Fruit fly (Drosophila melanogaster) whole organism, adult: ENCODE results near the gene Rsf1.

ENCODE experiments used
- CG11617 ChIP-seq: fragments of 200-800 bp; sonication (Bioruptor generic); optimal IDR thresholded peaks from 2 replicates; lab custom pipeline; 2017; ENCODE audit warnings: mild to moderate bottlenecking, missing biosample characterization, missing genetic modification reagents, missing genetic modification characterization
- CG12768 ChIP-seq: fragments of 200-800 bp; sonication (Bioruptor generic); optimal IDR thresholded peaks from 2 replicates; lab custom pipeline; 2017; ENCODE audit warnings: missing biosample characterization, missing genetic modification characterization, mild to moderate bottlenecking, moderate library complexity, missing genetic modification reagents
- CG5204 ChIP-seq: fragments of 200-800 bp; sonication (Bioruptor generic); optimal IDR thresholded peaks from 2 replicates; lab custom pipeline; 2016; ENCODE audit warnings: missing biosample characterization, missing genetic modification characterization
- CG7045 ChIP-seq: fragments of 200-800 bp; sonication (Bioruptor generic); optimal IDR thresholded peaks from 2 replicates; lab custom pipeline; 2017; ENCODE audit warnings: missing biosample characterization, mild to moderate bottlenecking, missing genetic modification characterization
- Crg-1 ChIP-seq: fragments of 200-800 bp; sonication (Bioruptor generic); optimal IDR thresholded peaks from 2 replicates; lab custom pipeline; 2016; ENCODE audit warnings: missing biosample characterization, missing genetic modification characterization
- Hr96 ChIP-seq: fragments of 200-800 bp; sonication (Bioruptor generic); optimal IDR thresholded peaks from 2 replicates; lab custom pipeline; 2016; ENCODE audit warnings: missing biosample characterization, missing genetic modification characterization
- bab1 ChIP-seq: fragments of 200-800 bp; sonication (Bioruptor generic); optimal IDR thresholded peaks from 3 replicates; lab custom pipeline; 2019; ENCODE audit warnings: missing biosample characterization, mild to moderate bottlenecking, missing genetic modification characterization, moderate library complexity
- cic ChIP-seq: fragments of 200-800 bp; sonication (Bioruptor generic); optimal IDR thresholded peaks from 2 replicates; lab custom pipeline; 2017; ENCODE audit warnings: missing biosample characterization, mild to moderate bottlenecking, missing genetic modification characterization, moderate library complexity
- cnc ChIP-seq, 2 experiments: fragments of >200 bp; optimal IDR thresholded peaks; 2 replicates each; lab custom pipeline; 2017
- kay ChIP-seq: fragments of 200-800 bp; sonication (Bioruptor generic); peaks from one replicate; lab custom pipeline; 2016; ENCODE audit warnings: missing biosample characterization, missing genetic modification characterization, borderline replicate concordance
- ovo ChIP-seq: fragments of 200-800 bp; sonication (Bioruptor generic); optimal IDR thresholded peaks from 2 replicates; lab custom pipeline; 2016; ENCODE audit warnings: missing biosample characterization, missing genetic modification characterization
- pad ChIP-seq: fragments of 200-800 bp; sonication (Bioruptor generic); optimal IDR thresholded peaks from 3 replicates; lab custom pipeline; 2017; ENCODE audit warnings: missing biosample characterization, missing genetic modification characterization, mild to moderate bottlenecking, moderate library complexity, missing genetic modification reagents
- toe ChIP-seq: fragments of 200-800 bp; sonication (Bioruptor generic); optimal IDR thresholded peaks from 2 replicates; lab custom pipeline; 2016; ENCODE audit warnings: missing biosample characterization, missing genetic modification characterization

DNA sequence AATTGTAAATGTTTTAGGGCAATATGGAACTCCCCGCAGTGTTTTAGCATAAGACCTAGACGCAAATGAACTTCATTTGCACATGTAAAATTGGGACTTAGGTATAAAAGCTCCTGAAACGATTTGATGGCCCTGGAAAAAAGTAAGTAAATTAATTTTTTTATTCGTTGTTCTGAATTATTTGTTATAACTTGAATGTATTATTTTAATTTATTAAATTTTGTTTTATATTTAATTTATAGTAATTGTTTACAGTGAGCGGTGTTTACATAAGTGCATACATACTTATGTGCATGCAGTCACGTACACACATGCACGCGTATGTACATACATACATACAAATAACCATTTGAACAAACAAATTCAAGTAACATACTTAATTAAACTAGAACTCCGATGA, 13.1 kb upstream of the Rsf1 start:
- TF ChIP-seq kay (peak; percentile 45), bab1 (GFP tag; lab: Kevin White, UChicago) (peak; percentile 63), cic (GFP tag; lab: Kevin White, UChicago) (no peak), CG12768 (GFP tag; lab: Kevin White, UChicago) (peak; percentile 29), Crg-1 (no peak), CG7045 (GFP tag; lab: Kevin White, UChicago) (peak; percentile 68), CG11617 (peak; percentile 50), CG5204 (GFP tag; lab: Kevin White, UChicago) (no peak), toe (no peak), cnc (optimal IDR thresholded peaks at IDR 0.05; lab: Kevin White, UChicago) (no peak), pad (GFP tag; lab: Kevin White, UChicago) (no peak), Hr96 (GFP tag; lab: Kevin White, UChicago) (no peak), ovo (GFP tag; lab: Kevin White, UChicago) (no peak)
